Worm (Caenorhabditis elegans) whole organism, L3 larva: Measurements from ENCODE around the gene tbx-34.

Experiments
- R02D3.7 ChIP-seq: fragments of 150-350 bp; optimal IDR thresholded peaks from 2 replicates; lab custom pipeline; 2014; ENCODE audit warnings: missing biosample characterization, missing genetic modification characterization
- ZK546.5 ChIP-seq: sonication (generic microtip); optimal IDR thresholded peaks from 2 replicates; lab custom pipeline; 2017; ENCODE audit warnings: missing biosample characterization, missing genetic modification characterization
- aly-2 ChIP-seq: fragments of 150-350 bp; optimal IDR thresholded peaks from 2 replicates; lab custom pipeline; 2014; ENCODE audit warnings: missing biosample characterization, missing genetic modification characterization
- ama-1 ChIP-seq: fragments of 150-350 bp; optimal IDR thresholded peaks from 2 replicates; lab custom pipeline; 2018
- ceh-16 ChIP-seq: sonication (generic microtip); optimal IDR thresholded peaks from 2 replicates; lab custom pipeline; 2017; ENCODE audit warnings: missing biosample characterization, missing genetic modification characterization
- ceh-28 ChIP-seq: fragments of 150-350 bp; optimal IDR thresholded peaks from 2 replicates; lab custom pipeline; 2014; ENCODE audit warnings: missing biosample characterization, missing genetic modification reagents, missing genetic modification characterization
- ceh-82 ChIP-seq: fragments of 150-350 bp; optimal IDR thresholded peaks from 2 replicates; lab custom pipeline; 2014; ENCODE audit warnings: missing biosample characterization, missing genetic modification characterization
- ceh-9 ChIP-seq: sonication (generic microtip); optimal IDR thresholded peaks from 2 replicates; lab custom pipeline; 2018; ENCODE audit warnings: missing biosample characterization, missing genetic modification characterization
- egl-27 ChIP-seq: sonication (generic microtip); optimal IDR thresholded peaks from 4 replicates; lab custom pipeline; 2017; ENCODE audit warnings: missing biosample characterization, missing genetic modification reagents, missing genetic modification characterization
- elt-1 ChIP-seq: fragments of 150-350 bp; optimal IDR thresholded peaks from 2 replicates; lab custom pipeline; 2014; ENCODE audit warnings: missing biosample characterization, missing genetic modification characterization
- elt-2 ChIP-seq: sonication (generic microtip); optimal IDR thresholded peaks from 2 replicates; lab custom pipeline; 2016; ENCODE audit warnings: missing genetic modification reagents, mild to moderate bottlenecking, missing genetic modification characterization, missing compliant biosample characterization
- elt-3 ChIP-seq, 3 experiments: fragments of 150-350 bp in 1 of 3; sonication (generic microtip) in 2 of 3; optimal IDR thresholded peaks; 2 replicates in 2 of 3; 4 replicates in 1 of 3; lab custom pipeline; 2014 to 2017; ENCODE audit warnings: missing biosample characterization in 3 of 3, missing genetic modification characterization in 3 of 3
- fkh-10 ChIP-seq: sonication (generic microtip); optimal IDR thresholded peaks from 2 replicates; lab custom pipeline; 2017; ENCODE audit warnings: missing biosample characterization, missing genetic modification reagents, missing genetic modification characterization
- fos-1 ChIP-seq: fragments of 150-350 bp; optimal IDR thresholded peaks from 2 replicates; lab custom pipeline; 2014; ENCODE audit warnings: missing biosample characterization, missing genetic modification characterization
- hmg-11 ChIP-seq: sonication (generic microtip); optimal IDR thresholded peaks from 2 replicates; lab custom pipeline; 2016; ENCODE audit warnings: missing genetic modification characterization, missing compliant biosample characterization
- jun-1 ChIP-seq: fragments of 150-350 bp; optimal IDR thresholded peaks from 2 replicates; lab custom pipeline; 2014; ENCODE audit warnings: missing biosample characterization, missing genetic modification reagents, missing genetic modification characterization
- lin-15B ChIP-seq: fragments of 150-350 bp; optimal IDR thresholded peaks from 2 replicates; lab custom pipeline; 2014; ENCODE audit warnings: missing biosample characterization, missing genetic modification characterization
- lin-39 ChIP-seq: fragments of 150-350 bp; optimal IDR thresholded peaks from 2 replicates; lab custom pipeline; 2018; ENCODE audit warnings: missing biosample characterization, missing genetic modification reagents, missing genetic modification characterization
- lsy-12 ChIP-seq: sonication (generic microtip); optimal IDR thresholded peaks from 2 replicates; lab custom pipeline; 2016; ENCODE audit warnings: mild to moderate bottlenecking, missing genetic modification characterization, missing compliant biosample characterization
- mml-1 ChIP-seq: fragments of 150-350 bp; sonication (generic microtip); optimal IDR thresholded peaks from 3 replicates; lab custom pipeline; 2014; ENCODE audit warnings: missing biosample characterization, missing genetic modification characterization
- nfya-1 ChIP-seq: sonication (generic microtip); optimal IDR thresholded peaks from 2 replicates; lab custom pipeline; 2017; ENCODE audit warnings: missing genetic modification characterization, mild to moderate bottlenecking, missing compliant biosample characterization, antibody characterized with exemption, moderate library complexity; ENCODE audit not compliant: insufficient read depth
- nhr-11 ChIP-seq: fragments of 150-350 bp; optimal IDR thresholded peaks from 2 replicates; lab custom pipeline; 2014; ENCODE audit warnings: missing biosample characterization, missing genetic modification characterization
- nhr-12 ChIP-seq: fragments of 150-350 bp; optimal IDR thresholded peaks from 2 replicates; lab custom pipeline; 2014; ENCODE audit warnings: missing biosample characterization, missing genetic modification characterization
- nhr-237 ChIP-seq: fragments of 150-350 bp; optimal IDR thresholded peaks from 2 replicates; lab custom pipeline; 2014; ENCODE audit warnings: missing biosample characterization, missing genetic modification characterization
- nhr-25 ChIP-seq: sonication (generic microtip); optimal IDR thresholded peaks from 2 replicates; lab custom pipeline; 2017; ENCODE audit warnings: missing biosample characterization, missing genetic modification characterization
- nhr-28 ChIP-seq: fragments of 150-350 bp; optimal IDR thresholded peaks from 2 replicates; lab custom pipeline; 2014; ENCODE audit warnings: missing biosample characterization, missing genetic modification characterization
- nhr-43 ChIP-seq: sonication (generic microtip); optimal IDR thresholded peaks from 2 replicates; lab custom pipeline; 2016; ENCODE audit warnings: mild to moderate bottlenecking, missing genetic modification characterization, missing compliant biosample characterization; ENCODE audit not compliant: poor library complexity, severe bottlenecking
- nhr-67 ChIP-seq: fragments of 150-350 bp; optimal IDR thresholded peaks from 2 replicates; lab custom pipeline; 2014; ENCODE audit warnings: missing biosample characterization, missing genetic modification characterization
- nhr-77 ChIP-seq: fragments of 150-350 bp; optimal IDR thresholded peaks from 2 replicates; lab custom pipeline; 2014; ENCODE audit warnings: missing biosample characterization, missing genetic modification characterization
- pha-4 ChIP-seq: fragments of 150-350 bp; optimal IDR thresholded peaks from 2 replicates; lab custom pipeline; 2014; ENCODE audit warnings: missing biosample characterization, missing genetic modification reagents, missing genetic modification characterization
- pqm-1 ChIP-seq: fragments of 150-350 bp; optimal IDR thresholded peaks from 2 replicates; lab custom pipeline; 2017; ENCODE audit warnings: missing biosample characterization, missing genetic modification characterization, inconsistent platforms
- sea-2 ChIP-seq: fragments of 150-350 bp; sonication (generic microtip); optimal IDR thresholded peaks from 4 replicates; lab custom pipeline; 2014; ENCODE audit warnings: missing biosample characterization, missing genetic modification reagents, missing genetic modification characterization
- skn-1 ChIP-seq: fragments of 150-350 bp; optimal IDR thresholded peaks from 2 replicates; lab custom pipeline; 2014; ENCODE audit warnings: missing biosample characterization, missing genetic modification characterization
- snpc-4 ChIP-seq: fragments of 150-350 bp; optimal IDR thresholded peaks from 2 replicates; lab custom pipeline; 2014; ENCODE audit warnings: missing biosample characterization, missing genetic modification characterization
- tbx-2 ChIP-seq: sonication (generic microtip); optimal IDR thresholded peaks from 2 replicates; lab custom pipeline; 2016; ENCODE audit warnings: mild to moderate bottlenecking, missing genetic modification characterization, missing compliant biosample characterization
- unc-39 ChIP-seq: sonication (generic microtip); optimal IDR thresholded peaks from 4 replicates; lab custom pipeline; 2017; ENCODE audit warnings: missing biosample characterization, missing genetic modification characterization
- unc-62 ChIP-seq: fragments of 150-350 bp; sonication (generic microtip); optimal IDR thresholded peaks from 4 replicates; lab custom pipeline; 2014; ENCODE audit warnings: missing biosample characterization, missing genetic modification reagents, missing genetic modification characterization
- zag-1 ChIP-seq: fragments of 150-350 bp; optimal IDR thresholded peaks from 2 replicates; lab custom pipeline; 2014; ENCODE audit warnings: missing biosample characterization, missing genetic modification characterization
- ztf-11 ChIP-seq: fragments of 150-350 bp; optimal IDR thresholded peaks from 2 replicates; lab custom pipeline; 2014; ENCODE audit warnings: missing biosample characterization, missing genetic modification characterization
- ztf-4 ChIP-seq: fragments of 150-350 bp; optimal IDR thresholded peaks from 2 replicates; lab custom pipeline; 2014; ENCODE audit warnings: missing biosample characterization, missing genetic modification characterization

Gene tbx-34

DNA sequence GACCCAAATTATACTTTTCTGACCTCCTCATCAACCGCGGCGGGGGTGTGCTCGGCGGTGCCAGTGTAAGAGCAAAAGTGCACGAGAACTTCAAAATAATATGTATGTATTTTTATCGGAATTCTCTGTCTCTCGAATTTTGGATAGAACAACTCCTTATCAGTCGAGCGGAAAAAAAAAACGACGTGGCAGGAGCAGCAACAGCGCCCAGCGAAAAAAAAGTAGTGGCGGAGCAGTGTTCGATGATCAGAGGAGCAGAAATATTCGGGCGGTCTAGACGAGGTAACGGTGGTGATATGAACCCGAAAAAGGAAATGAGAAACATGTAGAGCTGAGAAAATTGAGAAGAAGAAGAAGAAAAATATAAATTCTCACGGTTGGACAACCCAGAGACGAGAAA lies 24.8 kb downstream of the tbx-34 start:
- TF ChIP-seq elt-2 (tag; lab: Kevin White, UChicago) (peak; percentile 75), unc-39 (tag; lab: Kevin White, UChicago) (no peak)

DNA sequence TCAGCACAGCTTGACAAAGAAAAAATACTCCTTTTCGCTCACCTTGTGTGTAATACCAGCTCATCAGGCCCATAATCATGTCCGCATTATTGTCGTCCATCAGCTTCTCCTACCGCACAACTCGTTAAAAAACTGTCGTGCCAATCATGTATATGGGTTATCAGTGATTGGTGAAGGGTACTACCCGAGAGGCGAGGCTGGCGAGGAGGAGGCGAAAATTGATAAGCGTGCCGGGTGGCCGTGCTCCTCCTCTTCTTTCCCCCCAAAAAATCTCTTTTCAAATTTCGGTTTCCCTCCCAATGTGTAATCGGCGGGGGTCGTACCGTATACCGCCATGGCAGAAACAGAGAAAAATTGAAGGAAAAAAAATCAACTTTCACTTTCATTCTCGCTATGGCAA lies 29.9 kb downstream of the tbx-34 start:
- TF ChIP-seq pqm-1: peak; percentile 38
- TF ChIP-seq nfya-1 (tag; lab: Kevin White, UChicago): peak; percentile 42
- no peak for TF ChIP-seq ceh-28 (tag; lab: Kevin White, UChicago)
- no peak for TF ChIP-seq nhr-77 (tag; lab: Kevin White, UChicago)
- peak; percentile 72 for TF ChIP-seq elt-2 (tag; lab: Kevin White, UChicago)
- no peak for TF ChIP-seq mml-1 (tag; lab: Kevin White, UChicago)
- no peak for TF ChIP-seq aly-2 (tag; lab: Kevin White, UChicago)

DNA sequence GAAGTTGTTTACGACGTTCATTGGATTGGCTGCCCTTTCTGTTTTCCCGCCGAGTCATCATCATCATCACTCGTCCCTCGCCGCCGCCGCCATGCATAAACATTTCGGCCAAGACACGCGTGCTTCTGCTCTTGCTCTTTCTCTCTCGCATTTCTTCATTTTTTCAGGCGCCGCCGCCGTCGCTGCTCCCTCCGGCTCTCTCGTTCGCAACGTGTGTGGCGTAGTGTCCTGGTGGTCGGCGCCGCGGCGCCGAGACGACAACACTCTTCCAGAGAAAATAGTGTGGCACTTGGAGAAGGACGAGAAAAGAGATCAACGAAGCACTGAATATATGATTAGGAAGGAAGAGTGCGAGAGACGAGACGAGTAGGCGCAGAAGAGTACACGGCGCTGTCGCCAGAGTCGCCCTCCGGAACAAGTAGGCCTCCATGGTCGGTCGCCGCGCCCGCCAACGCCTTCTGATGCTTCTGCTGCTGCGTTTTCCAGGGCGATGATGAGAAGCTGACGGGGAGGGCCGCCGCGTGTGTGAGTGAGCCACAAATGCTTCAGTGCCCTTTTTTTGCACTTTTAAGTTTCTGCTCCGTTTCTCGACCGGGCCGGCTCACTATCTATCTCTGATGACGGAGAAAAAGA lies 32.5 kb downstream of the tbx-34 start:
- TF ChIP-seq mml-1 (tag; lab: Kevin White, UChicago) (no peak), nhr-11 (tag; lab: Kevin White, UChicago) (no peak), ceh-16 (tag; lab: Kevin White, UChicago) (no peak), nhr-25 (tag; lab: Kevin White, UChicago) (no peak), fkh-10 (GFP tag; lab: Kevin White, UChicago) (peak; percentile 73), ztf-4 (tag; lab: Kevin White, UChicago) (no peak), fos-1 (tag; lab: Kevin White, UChicago) (no peak), lin-15B (tag; lab: Kevin White, UChicago) (peak; percentile 52), lin-39 (tag; lab: Kevin White, UChicago) (peak; percentile 83), skn-1 (tag; lab: Kevin White, UChicago) (peak; percentile 39), ZK546.5 (tag; lab: Kevin White, UChicago) (no peak), tbx-2 (tag; lab: Kevin White, UChicago) (peak; percentile 22), pha-4 (peak; percentile 15), nhr-28 (tag; lab: Kevin White, UChicago) (no peak), snpc-4 (tag; lab: Kevin White, UChicago) (peak; percentile 10), hmg-11 (peak; percentile 54), unc-62 (no peak), jun-1 (tag; lab: Kevin White, UChicago) (peak; percentile 21), nhr-237 (tag; lab: Kevin White, UChicago) (no peak), nhr-43 (no peak), nfya-1 (tag; lab: Kevin White, UChicago) (peak; percentile 78), ceh-82 (tag; lab: Kevin White, UChicago) (no peak), sea-2 (GFP tag; lab: Kevin White, UChicago) (no peak), egl-27 (tag; lab: Kevin White, UChicago) (peak; percentile 15), R02D3.7 (tag; lab: Kevin White, UChicago) (no peak), nhr-67 (tag; lab: Kevin White, UChicago) (no peak), ceh-9 (tag; lab: Kevin White, UChicago) (no peak), elt-3 (tag; optimal IDR thresholded peaks at IDR 0.05; lab: Kevin White, UChicago) (no peak), lsy-12 (no peak), ama-1 (lab: Kevin White, UChicago) (no peak), ceh-28 (tag; lab: Kevin White, UChicago) (no peak), elt-2 (tag; lab: Kevin White, UChicago) (peak; percentile 74), nhr-12 (tag; lab: Kevin White, UChicago) (no peak)

DNA sequence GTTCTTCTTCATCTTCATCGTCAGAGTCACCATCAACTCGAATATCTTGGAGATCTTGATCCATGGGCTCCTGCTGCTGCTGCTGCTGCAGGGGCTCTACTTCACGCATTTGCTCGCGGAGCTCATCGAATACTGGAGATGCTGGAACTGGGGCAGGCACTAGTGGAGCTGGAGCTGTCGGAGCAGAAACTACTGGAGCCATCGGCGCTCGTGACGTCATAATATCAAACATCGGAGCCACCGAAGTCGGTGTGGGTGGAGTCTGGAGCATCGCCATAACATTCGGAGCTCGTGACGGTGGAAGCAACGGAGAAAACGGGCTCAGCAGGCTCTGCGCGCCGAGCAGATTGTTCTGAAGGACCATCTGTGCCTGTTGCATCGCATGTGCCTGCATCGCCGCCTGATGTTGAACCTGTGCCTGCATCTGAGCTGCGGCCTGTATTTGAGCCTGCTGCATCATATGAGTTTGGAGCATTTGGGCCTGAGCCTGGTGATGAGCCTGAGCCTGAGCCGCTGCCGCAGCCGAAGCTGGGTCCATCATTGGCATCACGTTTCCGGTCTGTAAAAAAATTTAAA lies 42.3 kb downstream of the tbx-34 start:
- TF ChIP-seq lin-39 (tag; lab: Kevin White, UChicago) (no peak), ztf-11 (tag; lab: Kevin White, UChicago) (no peak), elt-2 (tag; lab: Kevin White, UChicago) (no peak), elt-1 (tag; lab: Kevin White, UChicago) (no peak), unc-39 (tag; lab: Kevin White, UChicago) (no peak), nhr-25 (tag; lab: Kevin White, UChicago) (no peak), nhr-77 (tag; lab: Kevin White, UChicago) (no peak), nhr-67 (tag; lab: Kevin White, UChicago) (no peak), nhr-237 (tag; lab: Kevin White, UChicago) (no peak), zag-1 (no peak), nhr-28 (tag; lab: Kevin White, UChicago) (no peak), egl-27 (tag; lab: Kevin White, UChicago) (no peak), nfya-1 (tag; lab: Kevin White, UChicago) (no peak), ama-1 (lab: Kevin White, UChicago) (no peak), R02D3.7 (tag; lab: Kevin White, UChicago) (no peak), jun-1 (tag; lab: Kevin White, UChicago) (no peak)
- TF ChIP-seq, all 47 proteins: peak for 0
